Worm (Caenorhabditis elegans) whole organism, L3 larva: ENCODE measurements around the gene sru-7.
A peak's percentile ranks its signal among the peaks of the same experiment; 100 is the strongest.

Experiments used
- elt-2 ChIP-seq: sonication (generic microtip); optimal IDR thresholded peaks from 2 replicates; lab custom pipeline; 2016; ENCODE audit warnings: missing genetic modification reagents, mild to moderate bottlenecking, missing genetic modification characterization, missing compliant biosample characterization
- jun-1 ChIP-seq: fragments of 150-350 bp; optimal IDR thresholded peaks from 2 replicates; lab custom pipeline; 2014; ENCODE audit warnings: missing biosample characterization, missing genetic modification reagents, missing genetic modification characterization
- nhr-76 ChIP-seq: fragments of 150-350 bp; sonication (generic microtip); optimal IDR thresholded peaks from 5 replicates; lab custom pipeline; 2014; ENCODE audit warnings: missing biosample characterization, missing genetic modification characterization
- pha-4 ChIP-seq: fragments of 150-350 bp; optimal IDR thresholded peaks from 2 replicates; lab custom pipeline; 2014; ENCODE audit warnings: missing biosample characterization, missing genetic modification reagents, missing genetic modification characterization
- pqm-1 ChIP-seq: fragments of 150-350 bp; optimal IDR thresholded peaks from 2 replicates; lab custom pipeline; 2017; ENCODE audit warnings: missing biosample characterization, missing genetic modification characterization, inconsistent platforms
- unc-62 ChIP-seq: fragments of 150-350 bp; sonication (generic microtip); optimal IDR thresholded peaks from 4 replicates; lab custom pipeline; 2014; ENCODE audit warnings: missing biosample characterization, missing genetic modification reagents, missing genetic modification characterization

Gene sru-7

DNA sequence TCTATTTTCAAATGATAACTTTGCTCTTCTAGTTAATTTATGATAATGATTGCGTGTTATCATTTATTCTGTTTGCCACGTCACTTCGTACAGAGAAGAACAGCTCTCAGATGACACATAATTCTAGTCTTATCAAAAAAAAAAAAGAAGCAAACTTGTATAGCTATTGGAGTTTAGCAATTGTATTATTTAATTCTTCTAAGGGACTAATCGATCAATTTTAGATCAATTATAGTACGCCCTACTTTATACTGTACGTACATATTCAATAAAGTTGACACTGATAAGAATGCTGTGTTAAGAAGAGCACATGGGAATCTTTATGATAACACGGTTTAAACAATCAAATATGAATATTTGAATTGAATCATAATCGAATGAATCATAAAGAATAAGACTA is 49.9 kb downstream of the sru-7 start:
- no peak for TF ChIP-seq unc-62
- peak; percentile 93 for TF ChIP-seq elt-2 (tag; lab: Kevin White, UChicago)
- TF ChIP-seq nhr-76 (tag; lab: Kevin White, UChicago) = no peak
- TF ChIP-seq jun-1 (tag; lab: Kevin White, UChicago) = peak; percentile 19
- TF ChIP-seq pqm-1 (tag; lab: Kevin White, UChicago) = peak; percentile 46
- TF ChIP-seq pha-4 (tag; lab: Kevin White, UChicago) = peak; percentile 44
